Fruit fly (Drosophila melanogaster): ENCODE data around the gene CG11722.

DNA sequence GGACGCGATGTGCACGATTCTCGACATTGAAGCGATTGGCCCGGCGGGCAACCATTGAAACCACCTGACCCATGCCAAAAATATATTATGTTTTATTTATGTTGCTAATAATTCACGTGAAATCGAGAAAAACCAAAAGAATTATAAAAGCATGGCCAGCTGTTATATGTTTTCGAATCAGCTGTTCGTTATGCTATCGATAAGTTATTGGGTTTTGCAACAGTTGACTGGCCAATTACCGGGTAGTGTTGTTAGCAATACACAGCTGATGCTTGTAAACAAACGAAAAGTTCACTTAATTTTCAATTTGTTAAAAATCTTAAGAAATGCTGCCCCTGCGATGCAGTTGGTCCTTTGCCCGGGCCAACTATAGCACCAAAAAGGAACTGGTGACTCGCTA lies at the start of gene CG11722, which contains the start of gene mtTFB2:
- TF ChIP-seq pan (optimal IDR thresholded peaks at IDR 0.05) (no peak), CG8478 (optimal IDR thresholded peaks at IDR 0.05) (no peak), usp (GFP tag; optimal IDR thresholded peaks at IDR 0.05) (no peak), psq (optimal IDR thresholded peaks at IDR 0.05) (no peak), EcR (GFP tag; optimal IDR thresholded peaks at IDR 0.05) (no peak)
